Worm (Caenorhabditis elegans): ENCODE data around the gene cng-3.

Gene cng-3

ce11 chrIV:9438753-9439152, 42.1 kb downstream of the cng-3 start (continued):
- 0 out of 2 replicates have a peak, but pooled peaks have one; percentile 53 for TF ChIP-seq php-3 (GFP tag; IDR thresholded peaks at IDR 0.05)
- peak; percentile 49; the same call in 1 of the 2 replicates for TF ChIP-seq snpc-1.2 (GFP tag; IDR thresholded peaks at IDR 0.05)
- no peak for TF ChIP-seq nhr-111 (GFP tag; optimal IDR thresholded peaks at IDR 0.05)
- TF ChIP-seq aha-1 (tag) = no peak
- TF ChIP-seq lin-38 (GFP tag; IDR thresholded peaks at IDR 0.05) = peak; percentile 69
- peak; percentile 69 for TF ChIP-seq T20F7.1 (GFP tag; optimal IDR thresholded peaks at IDR 0.05)
- TF ChIP-seq F44E2.7 (GFP tag; IDR thresholded peaks at IDR 0.05) = no peak
- TF ChIP-seq lsy-2 (tag; optimal IDR thresholded peaks at IDR 0.05) = peak in 1 of 2 experiments; percentile 48
- TF ChIP-seq ama-1 (optimal IDR thresholded peaks at IDR 0.05) = peak; percentile 82
- TF ChIP-seq unc-62 (GFP tag; optimal IDR thresholded peaks at IDR 0.05 in 1 of 2) = peak in 1 of 2 experiments; percentile 96
- no peak for TF ChIP-seq unc-62 (tag; optimal IDR thresholded peaks at IDR 0.05)
- TF ChIP-seq ZK337.2 (GFP tag; IDR thresholded peaks at IDR 0.05) = no peak
- TF ChIP-seq madf-5 (GFP tag; IDR thresholded peaks at IDR 0.05) = peak in 1 of 2 experiments; percentile 23; a peak in 1 of 4 replicates
- peak; percentile 24 for TF ChIP-seq spr-3 (GFP tag; optimal IDR thresholded peaks at IDR 0.05)
- TF ChIP-seq dmd-6 (GFP tag; IDR thresholded peaks at IDR 0.05) = peak; percentile 40
- TF ChIP-seq daf-16 (GFP tag; optimal IDR thresholded peaks at IDR 0.05) = no peak
- peak; percentile 20 for TF ChIP-seq daf-16 (tag; optimal IDR thresholded peaks at IDR 0.05)

ce11 chrIV:9432327-9432726, 48.5 kb downstream of the cng-3 start:
- TF ChIP-seq lin-39 (tag; optimal IDR thresholded peaks at IDR 0.05) (no peak), ces-1 (GFP tag; optimal IDR thresholded peaks at IDR 0.05) (no peak), duxl-1 (tag; optimal IDR thresholded peaks at IDR 0.05; ENCODE audit: poor library complexity) (no peak), mes-2 (tag; optimal IDR thresholded peaks at IDR 0.05; ENCODE audit: poor library complexity, severe bottlenecking) (no peak), lin-29 (GFP tag; IDR thresholded peaks at IDR 0.05) (no peak), Y5F2A.4 (GFP tag; optimal IDR thresholded peaks at IDR 0.05) (no peak), ctbp-1 (GFP tag; IDR thresholded peaks at IDR 0.05) (no peak), nhr-42 (GFP tag; IDR thresholded peaks at IDR 0.05) (no peak), zfp-2 (tag; optimal IDR thresholded peaks at IDR 0.05) (no peak), skn-1 (tag; optimal IDR thresholded peaks at IDR 0.05) (no peak), ZK546.5 (tag; optimal IDR thresholded peaks at IDR 0.05) (no peak), aly-2 (tag; optimal IDR thresholded peaks at IDR 0.05) (no peak), ceh-32 (tag; optimal IDR thresholded peaks at IDR 0.05; ENCODE audit: poor library complexity) (no peak), Y48G9A.11 (GFP tag; IDR thresholded peaks at IDR 0.05) (no peak), ztf-7 (tag; optimal IDR thresholded peaks at IDR 0.05) (no peak), nhr-6 (tag; optimal IDR thresholded peaks at IDR 0.05) (no peak)

DNA sequence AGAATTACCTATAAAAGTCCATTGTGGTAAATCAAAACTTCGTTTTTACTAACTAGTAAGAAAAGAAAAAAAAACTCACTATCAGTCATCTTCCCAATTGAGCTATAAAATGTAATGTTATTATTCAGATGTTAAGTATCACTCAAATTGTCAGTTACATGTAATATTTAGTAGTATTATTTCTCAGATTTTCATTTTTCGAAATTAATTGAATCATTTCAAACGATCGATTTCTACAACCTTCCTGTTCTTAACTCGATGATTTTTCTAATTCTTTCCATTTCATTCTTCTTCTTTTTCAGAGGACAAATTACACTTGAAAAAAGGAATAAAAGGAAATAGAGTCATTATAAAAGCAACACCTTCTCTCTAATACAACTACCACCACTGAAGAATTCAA, 52.9 kb downstream of the cng-3 start, which contains the start of gene F59B8.1:
Gene F59B8.1, plus strand, starts transcription at position 301 of the 400 bp plus-strand sequence.
- no peak for TF ChIP-seq T20F7.1 (GFP tag; optimal IDR thresholded peaks at IDR 0.05)
- no peak for TF ChIP-seq aly-2 (tag; optimal IDR thresholded peaks at IDR 0.05)
- TF ChIP-seq F37D6.2 (tag; optimal IDR thresholded peaks at IDR 0.05) = no peak
- no peak for TF ChIP-seq ceh-20 (GFP tag; IDR thresholded peaks at IDR 0.05)
- no peak for TF ChIP-seq daf-12 (tag; optimal IDR thresholded peaks at IDR 0.05)
- TF ChIP-seq lin-1 (GFP tag; IDR thresholded peaks at IDR 0.05) = no peak
